Worm (Caenorhabditis elegans) whole organism, L1 larva: ENCODE results near the gene sel-7.

Experiments used
- C04F5.9 ChIP-seq: sonication (generic microtip); optimal IDR thresholded peaks from 2 replicates; lab custom pipeline; 2016; ENCODE audit warnings: missing genetic modification characterization, missing compliant biosample characterization
- dpl-1 ChIP-seq, 3 experiments: fragments of 150-350 bp in 2 of 3; sonication (generic microtip) in 1 of 3; optimal IDR thresholded peaks; 2 replicates each; lab custom pipeline; 2014 to 2017; ENCODE audit warnings: missing biosample characterization in 3 of 3, missing genetic modification characterization in 3 of 3, missing genetic modification reagents in 3 of 3
- hlh-17 ChIP-seq: fragments of 200-800 bp; sonication (Bioruptor generic); optimal IDR thresholded peaks from 2 replicates; lab custom pipeline; 2018; ENCODE audit warnings: missing genetic modification characterization, mild to moderate bottlenecking, missing compliant biosample characterization, moderate library complexity, borderline replicate concordance
- hlh-4 ChIP-seq: sonication (generic microtip); optimal IDR thresholded peaks from 2 replicates; lab custom pipeline; 2016; ENCODE audit warnings: mild to moderate bottlenecking, missing genetic modification characterization, missing compliant biosample characterization
- lin-15B ChIP-seq: fragments of 150-350 bp; sonication (generic microtip); optimal IDR thresholded peaks from 3 replicates; lab custom pipeline; 2014; ENCODE audit warnings: missing biosample characterization, missing genetic modification characterization
- nhr-11 ChIP-seq: fragments of 150-350 bp; optimal IDR thresholded peaks from 2 replicates; lab custom pipeline; 2014; ENCODE audit warnings: missing biosample characterization, missing genetic modification characterization
- nhr-20 ChIP-seq: sonication (generic microtip); optimal IDR thresholded peaks from 2 replicates; lab custom pipeline; 2016; ENCODE audit warnings: mild to moderate bottlenecking, missing genetic modification characterization, missing compliant biosample characterization
- sox-4 ChIP-seq: sonication (generic microtip); optimal IDR thresholded peaks from 2 replicates; lab custom pipeline; 2016; ENCODE audit warnings: missing genetic modification characterization, missing compliant biosample characterization
- vab-15 ChIP-seq: sonication (generic microtip); optimal IDR thresholded peaks from 2 replicates; lab custom pipeline; 2017; ENCODE audit warnings: missing genotype, mild to moderate bottlenecking, missing genetic modification characterization, missing compliant biosample characterization
- zag-1 ChIP-seq: fragments of 150-350 bp; optimal IDR thresholded peaks from 2 replicates; lab custom pipeline; 2014; ENCODE audit warnings: missing biosample characterization, missing genetic modification characterization
- ztf-11 ChIP-seq, 2 experiments: sonication (generic microtip); optimal IDR thresholded peaks; 2 replicates each; lab custom pipeline; 2016 to 2017; ENCODE audit warnings: missing genetic modification characterization in 2 of 2, missing biosample characterization in 1 of 2, missing compliant biosample characterization in 1 of 2

DNA sequence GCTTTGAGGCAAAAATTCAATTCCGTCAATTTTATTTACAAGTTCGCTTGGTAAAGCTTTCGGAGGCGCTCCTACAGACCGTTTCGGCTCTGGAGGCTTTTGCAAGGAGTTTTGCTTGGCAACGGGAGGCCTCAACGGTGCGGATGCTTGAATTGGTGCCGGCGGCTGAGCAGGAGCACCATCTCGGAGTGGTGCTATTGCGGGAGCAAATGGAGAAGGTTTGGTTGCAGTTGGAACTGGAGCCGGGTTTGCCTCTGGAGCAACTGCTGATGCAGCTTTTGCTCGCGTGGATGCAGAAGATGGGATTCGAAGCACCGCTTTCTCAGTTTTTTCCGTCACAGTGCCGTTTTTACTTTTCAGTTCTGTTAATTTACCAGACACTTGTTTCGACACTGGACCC, 50.3 kb downstream of the sel-7 start:
- TF ChIP-seq zag-1 (tag; lab: Kevin White, UChicago): no peak
- TF ChIP-seq sox-4: no peak
- TF ChIP-seq vab-15 (tag; lab: Kevin White, UChicago): no peak
- TF ChIP-seq ztf-11 (tag; optimal IDR thresholded peaks at IDR 0.05; lab: Kevin White, UChicago): no peak
- no peak for TF ChIP-seq hlh-17 (GFP tag; lab: Kevin White, UChicago)
- TF ChIP-seq C04F5.9 (tag; lab: Kevin White, UChicago): no peak
- TF ChIP-seq nhr-11 (tag; lab: Kevin White, UChicago): no peak
- TF ChIP-seq nhr-20: no peak
- TF ChIP-seq dpl-1 (GFP tag; optimal IDR thresholded peaks at IDR 0.05; lab: Kevin White, UChicago): no peak
- TF ChIP-seq hlh-4: no peak
- TF ChIP-seq lin-15B: no peak
